Worm (Caenorhabditis elegans) whole organism, young adult: ENCODE measurements around the gene irg-4.
A peak's percentile ranks its signal among the peaks of the same experiment; 100 is the strongest.

Experiments
- B0035.1 ChIP-seq: sonication (generic microtip); optimal IDR thresholded peaks from 2 replicates; lab custom pipeline; 2016; ENCODE audit warnings: missing genetic modification characterization, mild to moderate bottlenecking, missing compliant biosample characterization, missing genotype, missing genetic modification reagents
- B0261.1 ChIP-seq: sonication (generic microtip); optimal IDR thresholded peaks from 2 replicates; lab custom pipeline; 2016; ENCODE audit warnings: mild to moderate bottlenecking, missing genetic modification characterization, moderate library complexity, missing compliant biosample characterization
- F23B12.7 ChIP-seq: sonication (generic microtip); optimal IDR thresholded peaks from 2 replicates; lab custom pipeline; 2017; ENCODE audit warnings: missing genetic modification characterization, mild to moderate bottlenecking, missing compliant biosample characterization, antibody characterized with exemption, moderate library complexity; ENCODE audit not compliant: insufficient read depth
- F49E8.2 ChIP-seq: sonication (generic microtip); optimal IDR thresholded peaks from 3 replicates; lab custom pipeline; 2017; ENCODE audit warnings: missing genetic modification characterization, mild to moderate bottlenecking, missing compliant biosample characterization, antibody characterized with exemption, moderate library complexity; ENCODE audit not compliant: insufficient read depth
- F55B11.4 ChIP-seq: sonication (generic microtip); optimal IDR thresholded peaks from 2 replicates; lab custom pipeline; 2016; ENCODE audit warnings: missing compliant biosample characterization, missing genetic modification characterization, borderline replicate concordance; ENCODE audit not compliant: insufficient read depth
- T07F8.4 ChIP-seq: sonication (generic microtip); optimal IDR thresholded peaks from 2 replicates; lab custom pipeline; 2016; ENCODE audit warnings: mild to moderate bottlenecking, missing genetic modification characterization, moderate library complexity, missing compliant biosample characterization
- T26A5.8 ChIP-seq: sonication (generic microtip); optimal IDR thresholded peaks from 2 replicates; lab custom pipeline; 2016; ENCODE audit warnings: missing genetic modification characterization, missing compliant biosample characterization
- Y67H2A.10 ChIP-seq: fragments of 200-800 bp; sonication (Bioruptor generic); conservative IDR thresholded peaks from 2 replicates; pipeline ENCODE4 v1.3.6; 2022; ENCODE audit warnings: missing genetic modification reagents, missing genetic modification characterization, missing compliant biosample characterization
- aptf-3 ChIP-seq: fragments of 200-800 bp; sonication (Bioruptor generic); IDR thresholded peaks from 2 replicates; pipeline ENCODE4 v1.3.6; 2022; ENCODE audit warnings: missing genetic modification characterization, missing compliant biosample characterization
- athp-1 ChIP-seq: sonication (generic microtip); optimal IDR thresholded peaks from 2 replicates; lab custom pipeline; 2017; ENCODE audit warnings: mild to moderate bottlenecking, missing genetic modification characterization, missing compliant biosample characterization
- attf-3 ChIP-seq: fragments of 200-800 bp; sonication (Bioruptor generic); conservative IDR thresholded peaks from 2 replicates; pipeline ENCODE4 v1.3.6; 2022; ENCODE audit warnings: missing genetic modification reagents, missing genetic modification characterization, missing compliant biosample characterization
- attf-5 ChIP-seq: fragments of 200-800 bp; sonication (Bioruptor generic); optimal IDR thresholded peaks from 2 replicates; lab custom pipeline; 2018; ENCODE audit warnings: mild to moderate bottlenecking, missing genetic modification characterization, missing compliant biosample characterization
- ccch-3 ChIP-seq: fragments of 200-800 bp; sonication (Bioruptor generic); optimal IDR thresholded peaks from 2 replicates; lab custom pipeline; 2018; ENCODE audit warnings: mild to moderate bottlenecking, missing genetic modification characterization, missing compliant biosample characterization
- cebp-2 ChIP-seq: fragments of 200-800 bp; sonication (Bioruptor generic); IDR thresholded peaks from 2 replicates; pipeline ENCODE4 v1.3.6; 2022; ENCODE audit warnings: missing genetic modification characterization, missing compliant biosample characterization
- ceh-100 ChIP-seq: fragments of 200-800 bp; sonication (Bioruptor generic); IDR thresholded peaks from 2 replicates; pipeline ENCODE4 v1.3.6; 2022; ENCODE audit warnings: missing genetic modification reagents, missing genetic modification characterization, missing compliant biosample characterization
- ceh-27 ChIP-seq: fragments of 200-800 bp; sonication (Bioruptor generic); optimal IDR thresholded peaks from 2 replicates; lab custom pipeline; 2018; ENCODE audit warnings: mild to moderate bottlenecking, missing genetic modification characterization, moderate library complexity, missing compliant biosample characterization
- dox-1 ChIP-seq: fragments of 200-800 bp; sonication (Bioruptor generic); IDR thresholded peaks from 2 replicates; pipeline ENCODE4 v1.3.6; 2022; ENCODE audit warnings: missing genetic modification reagents, missing genetic modification characterization, missing compliant biosample characterization
- dpff-1 ChIP-seq: sonication (generic microtip); optimal IDR thresholded peaks from 2 replicates; lab custom pipeline; 2017; ENCODE audit warnings: mild to moderate bottlenecking, missing genetic modification characterization, missing compliant biosample characterization
- egrh-3 ChIP-seq: fragments of 200-800 bp; sonication (Bioruptor generic); IDR thresholded peaks from 2 replicates; pipeline ENCODE4 v1.3.6; 2022; ENCODE audit warnings: missing genetic modification reagents, missing genetic modification characterization, missing compliant biosample characterization
- hmg-20 ChIP-seq: fragments of 200-800 bp; sonication (Bioruptor generic); IDR thresholded peaks from 2 replicates; pipeline ENCODE4 v1.3.6; 2022; ENCODE audit warnings: missing genetic modification reagents, missing genetic modification characterization, missing compliant biosample characterization
- lin-26 ChIP-seq: fragments of 200-800 bp; sonication (Bioruptor generic); IDR thresholded peaks from 2 replicates; pipeline ENCODE4 v1.3.6; 2022; ENCODE audit warnings: missing genetic modification reagents, missing genetic modification characterization, missing compliant biosample characterization
- lin-40 ChIP-seq: sonication (generic microtip); optimal IDR thresholded peaks from 2 replicates; lab custom pipeline; 2016; ENCODE audit warnings: missing genetic modification characterization, mild to moderate bottlenecking, missing compliant biosample characterization, missing genotype, missing genetic modification reagents
- lir-1 ChIP-seq: fragments of 200-800 bp; sonication (Bioruptor generic); conservative IDR thresholded peaks from 2 replicates; pipeline ENCODE4 v1.3.6; 2022; ENCODE audit warnings: missing genetic modification reagents, missing genetic modification characterization, missing compliant biosample characterization
- madf-10 ChIP-seq: sonication (generic microtip); optimal IDR thresholded peaks from 2 replicates; lab custom pipeline; 2016; ENCODE audit warnings: mild to moderate bottlenecking, missing genetic modification characterization, missing compliant biosample characterization
- madf-8 ChIP-seq: fragments of 200-800 bp; sonication (Bioruptor generic); conservative IDR thresholded peaks from 2 replicates; pipeline ENCODE4 v1.3.6; 2022; ENCODE audit warnings: missing genetic modification reagents, missing genetic modification characterization, missing compliant biosample characterization
- nhr-120 ChIP-seq: fragments of 200-800 bp; sonication (Bioruptor generic); IDR thresholded peaks from 2 replicates; pipeline ENCODE4 v1.3.6; 2022; ENCODE audit warnings: missing genetic modification characterization, missing compliant biosample characterization
- nhr-179 ChIP-seq: sonication (generic microtip); optimal IDR thresholded peaks from 2 replicates; lab custom pipeline; 2016; ENCODE audit warnings: mild to moderate bottlenecking, missing genetic modification characterization, missing compliant biosample characterization
- nhr-90 ChIP-seq: sonication (generic microtip); optimal IDR thresholded peaks from 2 replicates; lab custom pipeline; 2016; ENCODE audit warnings: missing genotype, mild to moderate bottlenecking, missing genetic modification characterization, missing compliant biosample characterization
- repo-1 ChIP-seq: sonication (generic microtip); optimal IDR thresholded peaks from 2 replicates; lab custom pipeline; 2017; ENCODE audit warnings: mild to moderate bottlenecking, missing genetic modification characterization, missing compliant biosample characterization
- tlf-1 ChIP-seq: fragments of 200-800 bp; sonication (Bioruptor generic); optimal IDR thresholded peaks from 2 replicates; lab custom pipeline; 2018; ENCODE audit warnings: mild to moderate bottlenecking, missing genetic modification characterization, missing compliant biosample characterization
- unc-130 ChIP-seq: sonication (generic microtip); optimal IDR thresholded peaks from 2 replicates; lab custom pipeline; 2016; ENCODE audit warnings: missing genetic modification reagents, missing genetic modification characterization, missing compliant biosample characterization
- unc-62 ChIP-seq: fragments of 150-350 bp; optimal IDR thresholded peaks from 2 replicates; lab custom pipeline; 2014; ENCODE audit warnings: missing biosample characterization, missing genetic modification reagents, missing genetic modification characterization
- zfh-2 ChIP-seq: fragments of 200-800 bp; sonication (Bioruptor generic); conservative IDR thresholded peaks from 2 replicates; pipeline ENCODE4 v1.3.6; 2022; ENCODE audit warnings: missing genetic modification reagents, missing genetic modification characterization, missing compliant biosample characterization
- zim-3 ChIP-seq: sonication (generic microtip); optimal IDR thresholded peaks from 2 replicates; lab custom pipeline; 2017; ENCODE audit warnings: mild to moderate bottlenecking, missing genetic modification characterization, moderate library complexity, missing compliant biosample characterization
- ztf-18 ChIP-seq: sonication (generic microtip); optimal IDR thresholded peaks from 2 replicates; lab custom pipeline; 2016; ENCODE audit warnings: missing genotype, mild to moderate bottlenecking, missing genetic modification characterization, missing compliant biosample characterization
- ztf-22 ChIP-seq: fragments of 200-800 bp; sonication (Bioruptor generic); optimal IDR thresholded peaks from 2 replicates; lab custom pipeline; 2018; ENCODE audit warnings: mild to moderate bottlenecking, missing genetic modification characterization, moderate library complexity, missing compliant biosample characterization
- ztf-26 ChIP-seq: sonication (generic microtip); optimal IDR thresholded peaks from 2 replicates; lab custom pipeline; 2017; ENCODE audit warnings: missing genetic modification characterization, missing compliant biosample characterization

The irg-4 gene

ce11 chrIV:12427687-12428284 lies 7.8 kb upstream of the irg-4 start (continued):
- TF ChIP-seq madf-10 (tag; lab: Kevin White, UChicago) (no peak), zfh-2 (GFP tag; lab: Robert Waterston, UW) (peak; percentile 94), nhr-179 (tag; lab: Kevin White, UChicago) (no peak), ztf-18 (tag; lab: Kevin White, UChicago) (no peak), ztf-26 (tag; lab: Kevin White, UChicago) (peak; percentile 37), nhr-90 (no peak), dox-1 (GFP tag; lab: Robert Waterston, UW) (0 out of 2 replicates have a peak, but pooled peaks have one; percentile 20), hmg-20 (GFP tag; lab: Robert Waterston, UW) (no peak), tlf-1 (GFP tag; lab: Kevin White, UChicago) (no peak), F49E8.2 (tag; lab: Kevin White, UChicago) (no peak), egrh-3 (peak; percentile 96)

DNA sequence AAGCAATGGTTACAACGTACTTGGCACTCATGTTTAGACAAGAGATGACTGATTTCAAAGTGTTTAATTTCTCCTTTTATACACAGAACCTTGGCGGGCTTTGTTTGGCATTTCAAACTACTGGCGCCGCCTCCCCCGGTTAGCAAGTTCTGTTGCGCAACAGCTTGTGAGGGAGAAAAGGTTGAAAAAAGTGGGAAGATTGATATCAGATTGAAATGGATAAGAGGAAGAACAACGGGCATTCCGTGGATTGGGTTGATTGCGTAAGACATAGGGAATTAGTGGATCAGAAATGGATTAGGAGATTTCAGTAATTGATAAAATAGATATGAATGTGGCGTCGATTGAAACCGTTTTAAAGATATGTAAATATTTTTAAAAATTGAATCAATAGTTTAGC lies 7.2 kb upstream of the irg-4 start, which contains the start of gene col-130:
col-130 (minus strand) TSS at position 50 of the 400 bp plus-strand sequence.
- no peak for TF ChIP-seq dox-1 (GFP tag; lab: Robert Waterston, UW)
- TF ChIP-seq attf-3 = no peak

ce11 chrIV:12429504-12429903 lies 6.1 kb upstream of the irg-4 start:
- TF ChIP-seq nhr-120 (no peak), attf-5 (GFP tag; lab: Kevin White, UChicago) (no peak), ceh-100 (GFP tag; lab: Robert Waterston, UW) (no peak), madf-10 (tag; lab: Kevin White, UChicago) (no peak), lin-26 (GFP tag; lab: Robert Waterston, UW) (no peak), F23B12.7 (tag; lab: Kevin White, UChicago) (no peak), repo-1 (no peak), B0261.1 (no peak), madf-8 (GFP tag; lab: Robert Waterston, UW) (no peak), nhr-90 (no peak), cebp-2 (GFP tag; lab: Robert Waterston, UW) (no peak), ccch-3 (no peak), aptf-3 (GFP tag; lab: Robert Waterston, UW) (no peak), unc-130 (GFP tag; lab: Kevin White, UChicago) (no peak), athp-1 (no peak), B0035.1 (tag; lab: Kevin White, UChicago) (no peak), lin-40 (tag; lab: Kevin White, UChicago) (no peak), nhr-179 (tag; lab: Kevin White, UChicago) (no peak), Y67H2A.10 (GFP tag; lab: Robert Waterston, UW) (no peak), lir-1 (no peak)
- TF ChIP-seq, all 124 proteins: peak for 0

DNA sequence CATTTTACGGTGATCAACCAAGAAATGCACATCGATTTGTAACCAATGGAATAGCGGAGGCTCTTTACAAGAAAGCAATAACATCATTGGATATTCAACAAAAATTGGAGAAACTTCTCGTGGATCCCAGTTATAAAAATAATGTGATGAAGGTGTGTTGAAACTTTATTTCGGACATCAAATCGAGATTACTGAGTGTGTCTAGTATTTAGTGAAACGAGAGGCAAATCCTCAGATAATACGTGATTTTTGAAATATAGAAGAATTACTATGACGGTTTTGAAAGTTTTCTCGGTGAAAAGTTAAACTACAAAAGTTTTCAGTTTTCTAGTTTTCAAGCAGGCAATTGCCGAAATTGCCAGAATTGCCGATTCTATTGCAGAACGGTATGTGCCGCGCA lies 3.9 kb upstream of the irg-4 start:
- no peak for TF ChIP-seq ceh-27 (GFP tag; lab: Kevin White, UChicago)
- TF ChIP-seq T07F8.4 = no peak
- TF ChIP-seq unc-62 (GFP tag; lab: Kevin White, UChicago) = no peak
- no peak for TF ChIP-seq dpff-1 (tag; lab: Kevin White, UChicago)
- no peak for TF ChIP-seq F55B11.4 (tag; lab: Kevin White, UChicago)
- TF ChIP-seq dox-1 (GFP tag; lab: Robert Waterston, UW) = no peak
- no peak for TF ChIP-seq ztf-22 (GFP tag; lab: Kevin White, UChicago)
- no peak for TF ChIP-seq zim-3 (tag; lab: Kevin White, UChicago)
- TF ChIP-seq T26A5.8 (tag; lab: Kevin White, UChicago) = no peak
- TF ChIP-seq athp-1 = no peak
